Fruit fly (Drosophila melanogaster): ENCODE data around the gene Cph.
A peak's percentile ranks its signal among the peaks of the same experiment; 100 is the strongest.

The Cph gene

dm6 chrX:7137423-7137822, at the start of gene Cph:
Gene Cph, plus strand, starts transcription at chrX:7137723.
- no peak for TF ChIP-seq pad (GFP tag; optimal IDR thresholded peaks at IDR 0.05)
- TF ChIP-seq ovo (GFP tag; optimal IDR thresholded peaks at IDR 0.05) = peak; percentile 71

dm6 chrX:7091909-7092308, 45.6 kb upstream of the Cph start:
- TF ChIP-seq tj (GFP tag; optimal IDR thresholded peaks at IDR 0.05) = no peak
- no peak for TF ChIP-seq Clk (GFP tag; optimal IDR thresholded peaks at IDR 0.05)
- TF ChIP-seq Hr96 (GFP tag; optimal IDR thresholded peaks at IDR 0.05) = no peak
- TF ChIP-seq CG7045 (GFP tag; optimal IDR thresholded peaks at IDR 0.05) = no peak
- no peak for TF ChIP-seq CG5204 (GFP tag; optimal IDR thresholded peaks at IDR 0.05)
- TF ChIP-seq bab1 (GFP tag; optimal IDR thresholded peaks at IDR 0.05) = no peak
- no peak for TF ChIP-seq pad (GFP tag; optimal IDR thresholded peaks at IDR 0.05)

dm6 chrX:7094169-7094568, 43.4 kb upstream of the Cph start:
- TF ChIP-seq CG14711 (tag; optimal IDR thresholded peaks at IDR 0.05) = no peak
- no peak for TF ChIP-seq ovo (GFP tag; optimal IDR thresholded peaks at IDR 0.05)
- TF ChIP-seq cnc (optimal IDR thresholded peaks at IDR 0.05) = no peak
- no peak for TF ChIP-seq toe (GFP tag; optimal IDR thresholded peaks at IDR 0.05)
- no peak for TF ChIP-seq CG33017 (tag; optimal IDR thresholded peaks at IDR 0.05)
- no peak for TF ChIP-seq CG12768 (GFP tag; optimal IDR thresholded peaks at IDR 0.05)
- no peak for TF ChIP-seq cic (GFP tag; optimal IDR thresholded peaks at IDR 0.05)
- no peak for TF ChIP-seq kay (GFP tag; ENCODE audit: borderline replicate concordance)
- no peak for TF ChIP-seq Hr96 (GFP tag; optimal IDR thresholded peaks at IDR 0.05)
- no peak for TF ChIP-seq CG5204 (GFP tag; optimal IDR thresholded peaks at IDR 0.05)
- no peak for TF ChIP-seq Clk (GFP tag; optimal IDR thresholded peaks at IDR 0.05)
- no peak for TF ChIP-seq Crg-1 (GFP tag; optimal IDR thresholded peaks at IDR 0.05)
- TF ChIP-seq bab1 (GFP tag; optimal IDR thresholded peaks at IDR 0.05) = no peak
- no peak for TF ChIP-seq Mnt (GFP tag; optimal IDR thresholded peaks at IDR 0.05)
- TF ChIP-seq CG7045 (GFP tag; optimal IDR thresholded peaks at IDR 0.05) = no peak
- TF ChIP-seq CG1620 (GFP tag; optimal IDR thresholded peaks at IDR 0.05) = no peak
- no peak for TF ChIP-seq CG11617 (GFP tag; optimal IDR thresholded peaks at IDR 0.05)
- TF ChIP-seq CG7101 (tag; optimal IDR thresholded peaks at IDR 0.05) = no peak
- no peak for TF ChIP-seq pad (GFP tag; optimal IDR thresholded peaks at IDR 0.05)
- TF ChIP-seq tj (GFP tag; optimal IDR thresholded peaks at IDR 0.05) = no peak

dm6 chrX:7094861-7095260, 42.7 kb upstream of the Cph start:
- TF ChIP-seq cnc (optimal IDR thresholded peaks at IDR 0.05) = no peak
- TF ChIP-seq CG11617 (GFP tag; optimal IDR thresholded peaks at IDR 0.05) = no peak
- TF ChIP-seq Mnt (GFP tag; optimal IDR thresholded peaks at IDR 0.05) = no peak
- no peak for TF ChIP-seq bab1 (GFP tag; optimal IDR thresholded peaks at IDR 0.05)
- no peak for TF ChIP-seq kay (GFP tag; ENCODE audit: borderline replicate concordance)
- TF ChIP-seq tj (GFP tag; optimal IDR thresholded peaks at IDR 0.05) = no peak
- no peak for TF ChIP-seq CG1620 (GFP tag; optimal IDR thresholded peaks at IDR 0.05)
- no peak for TF ChIP-seq CG7045 (GFP tag; optimal IDR thresholded peaks at IDR 0.05)
- no peak for TF ChIP-seq CG33017 (tag; optimal IDR thresholded peaks at IDR 0.05)
- no peak for TF ChIP-seq cic (GFP tag; optimal IDR thresholded peaks at IDR 0.05)
- no peak for TF ChIP-seq Hr96 (GFP tag; optimal IDR thresholded peaks at IDR 0.05)
- TF ChIP-seq ovo (GFP tag; optimal IDR thresholded peaks at IDR 0.05) = no peak

dm6 chrX:7095292-7095911, 42.1 kb upstream of the Cph start:
- TF ChIP-seq kay (GFP tag; ENCODE audit: borderline replicate concordance) (peak; percentile 92), cic (GFP tag; optimal IDR thresholded peaks at IDR 0.05) (peak; percentile 64), CG12768 (GFP tag; optimal IDR thresholded peaks at IDR 0.05) (peak; percentile 85), pad (GFP tag; optimal IDR thresholded peaks at IDR 0.05) (peak; percentile 79), tj (GFP tag; optimal IDR thresholded peaks at IDR 0.05) (peak; percentile 63), CG14711 (tag; optimal IDR thresholded peaks at IDR 0.05) (peak; percentile 87), CG7045 (GFP tag; optimal IDR thresholded peaks at IDR 0.05) (peak; percentile 83), CG1620 (GFP tag; optimal IDR thresholded peaks at IDR 0.05) (peak; percentile 93), cnc (optimal IDR thresholded peaks at IDR 0.05) (no peak), Mnt (GFP tag; optimal IDR thresholded peaks at IDR 0.05) (peak; percentile 52), CG7101 (tag; optimal IDR thresholded peaks at IDR 0.05) (peak; percentile 90), bab1 (GFP tag; optimal IDR thresholded peaks at IDR 0.05) (peak; percentile 98), Clk (GFP tag; optimal IDR thresholded peaks at IDR 0.05) (peak; percentile 42), CG33017 (tag; optimal IDR thresholded peaks at IDR 0.05) (peak; percentile 93), CG5204 (GFP tag; optimal IDR thresholded peaks at IDR 0.05) (peak; percentile 83), Crg-1 (GFP tag; optimal IDR thresholded peaks at IDR 0.05) (peak; percentile 80), Hr96 (GFP tag; optimal IDR thresholded peaks at IDR 0.05) (no peak), CG11617 (GFP tag; optimal IDR thresholded peaks at IDR 0.05) (peak; percentile 70), toe (GFP tag; optimal IDR thresholded peaks at IDR 0.05) (peak; percentile 75), ovo (GFP tag; optimal IDR thresholded peaks at IDR 0.05) (peak; percentile 42)

dm6 chrX:7095912-7096494, 41.5 kb upstream of the Cph start:
- TF ChIP-seq bab1 (GFP tag; optimal IDR thresholded peaks at IDR 0.05) (no peak), Crg-1 (GFP tag; optimal IDR thresholded peaks at IDR 0.05) (no peak)
